Worm (Caenorhabditis elegans): ENCODE results near the gene zip-8.

zip-8 gene

ce11 chrIII:6508327-6508726 lies 29.6 kb downstream of the zip-8 start (continued):
- TF ChIP-seq zip-2 (tag; optimal IDR thresholded peaks at IDR 0.05) (no peak), rbr-2 (tag; optimal IDR thresholded peaks at IDR 0.05) (no peak)

- TF ChIP-seq rbr-2 (tag; optimal IDR thresholded peaks at IDR 0.05) (no peak), Y75B8A.6 (GFP tag; IDR thresholded peaks at IDR 0.05) (no peak), nhr-28 (tag; optimal IDR thresholded peaks at IDR 0.05) (peak; percentile 20), mdl-1 (tag; optimal IDR thresholded peaks at IDR 0.05) (no peak), nhr-111 (GFP tag; optimal IDR thresholded peaks at IDR 0.05) (no peak), jun-1 (tag; optimal IDR thresholded peaks at IDR 0.05) (no peak), ZK546.5 (tag; optimal IDR thresholded peaks at IDR 0.05) (no peak), cey-2 (tag; optimal IDR thresholded peaks at IDR 0.05; ENCODE audit: borderline replicate concordance, insufficient read depth) (peak; percentile 44), fos-1 (tag; optimal IDR thresholded peaks at IDR 0.05) (no peak), tra-1 (GFP tag; IDR thresholded peaks at IDR 0.05) (0 out of 2 replicates have a peak, but pooled peaks have one; percentile 8), daf-16 (GFP tag; optimal IDR thresholded peaks at IDR 0.05) (no peak), daf-16 (tag; optimal IDR thresholded peaks at IDR 0.05) (peak; percentile 73), lsy-2 (tag; optimal IDR thresholded peaks at IDR 0.05) (peak in 1 of 2 experiments; percentile 18), nhr-11 (tag; optimal IDR thresholded peaks at IDR 0.05) (no peak), Y105C5A.15 (GFP tag; IDR thresholded peaks at IDR 0.05) (no peak), lin-39 (tag; optimal IDR thresholded peaks at IDR 0.05) (no peak), snpc-4 (tag; optimal IDR thresholded peaks at IDR 0.05) (no peak), nhr-77 (tag; optimal IDR thresholded peaks at IDR 0.05) (no peak), nhr-41 (GFP tag; IDR thresholded peaks at IDR 0.05) (no peak), T20F7.1 (GFP tag; optimal IDR thresholded peaks at IDR 0.05) (peak; percentile 22), dpl-1 (GFP tag; optimal IDR thresholded peaks at IDR 0.05) (no peak), hif-1 (tag; optimal IDR thresholded peaks at IDR 0.05) (no peak), daf-8 (GFP tag; IDR thresholded peaks at IDR 0.05) (no peak), hlh-30 (tag; optimal IDR thresholded peaks at IDR 0.05; ENCODE audit: insufficient read depth) (peak; percentile 31), dve-1 (tag; optimal IDR thresholded peaks at IDR 0.05; ENCODE audit: insufficient read depth) (peak; percentile 14), gei-8 (GFP tag; optimal IDR thresholded peaks at IDR 0.05) (no peak), ceh-62 (tag; optimal IDR thresholded peaks at IDR 0.05) (no peak), hlh-11 (tag; optimal IDR thresholded peaks at IDR 0.05) (peak; percentile 36), skn-1 (tag; optimal IDR thresholded peaks at IDR 0.05) (no peak), ztf-11 (tag; optimal IDR thresholded peaks at IDR 0.05) (no peak), ceh-28 (tag; optimal IDR thresholded peaks at IDR 0.05) (no peak), D1046.2 (GFP tag; IDR thresholded peaks at IDR 0.05) (no peak), snpc-1.2 (GFP tag; IDR thresholded peaks at IDR 0.05) (no peak), set-16 (GFP tag; IDR thresholded peaks at IDR 0.05) (no peak), unc-62 (GFP tag; optimal IDR thresholded peaks at IDR 0.05 in 1 of 2) (peak in 1 of 2 experiments; percentile 64), unc-62 (tag; optimal IDR thresholded peaks at IDR 0.05) (no peak), pqm-1 (tag; optimal IDR thresholded peaks at IDR 0.05) (no peak), R02D3.7 (tag; optimal IDR thresholded peaks at IDR 0.05) (no peak), dmd-6 (GFP tag; IDR thresholded peaks at IDR 0.05) (peak; percentile 44), sdz-12 (GFP tag; optimal IDR thresholded peaks at IDR 0.05) (no peak), ceh-82 (tag; optimal IDR thresholded peaks at IDR 0.05) (no peak), F44E2.7 (GFP tag; IDR thresholded peaks at IDR 0.05) (no peak), F26F4.8 (GFP tag; conservative IDR thresholded peaks at IDR 0.05) (no peak), F10B5.3 (tag; optimal IDR thresholded peaks at IDR 0.05) (no peak), attf-4 (tag; optimal IDR thresholded peaks at IDR 0.05) (no peak), lin-15B (tag; optimal IDR thresholded peaks at IDR 0.05) (no peak), lim-7 (GFP tag; IDR thresholded peaks at IDR 0.05) (no peak; the same call in 1 of the 2 replicates), saeg-2 (GFP tag; IDR thresholded peaks at IDR 0.05) (no peak)
Measured at ce11 chrIII:6509301-6509700, 30.5 kb downstream of the zip-8 start.

Data from whole organism, L4 larva.